Fruit fly (Drosophila melanogaster) whole organism, embryonic: ENCODE results near the gene CG31459.

ENCODE experiments used
- Ada2b ChIP-seq: fragments of 200-800 bp; sonication (Bioruptor generic); IDR thresholded peaks from 2 replicates; pipeline ENCODE4 v1.3.6; 2022; ENCODE audit warnings: missing biosample characterization, missing genetic modification characterization
- Atf-2 ChIP-seq: fragments of 200-800 bp; sonication (Bioruptor generic); optimal IDR thresholded peaks from 2 replicates; lab custom pipeline; 2016; ENCODE audit warnings: missing biosample characterization, missing genetic modification characterization
- CG10543 ChIP-seq: fragments of 200-800 bp; sonication (Bioruptor generic); optimal IDR thresholded peaks from 3 replicates; lab custom pipeline; 2017; ENCODE audit warnings: missing biosample characterization, mild to moderate bottlenecking, missing genetic modification characterization, moderate library complexity
- CG11456 ChIP-seq: fragments of 200-800 bp; sonication (Bioruptor generic); IDR thresholded peaks from 3 replicates; pipeline ENCODE4 v1.3.6; 2022; ENCODE audit warnings: missing biosample characterization, missing genetic modification characterization
- CG14441 ChIP-seq: fragments of 200-800 bp; sonication (Bioruptor generic); IDR thresholded peaks from 2 replicates; pipeline ENCODE4 v1.3.6; 2022; ENCODE audit warnings: missing biosample characterization, missing genetic modification characterization
- CG15011 ChIP-seq: fragments of 200-800 bp; sonication (Bioruptor generic); optimal IDR thresholded peaks from 3 replicates; lab custom pipeline; 2018; ENCODE audit warnings: missing biosample characterization, mild to moderate bottlenecking, missing genetic modification characterization
- CG15696 ChIP-seq: fragments of 200-800 bp; sonication (Bioruptor generic); optimal IDR thresholded peaks from 2 replicates; lab custom pipeline; 2019; ENCODE audit warnings: missing biosample characterization, mild to moderate bottlenecking, missing genetic modification characterization, moderate library complexity
- CG1647 ChIP-seq: fragments of 200-800 bp; sonication (Bioruptor generic); optimal IDR thresholded peaks from 3 replicates; lab custom pipeline; 2016; ENCODE audit warnings: missing biosample characterization, missing genetic modification characterization
- CG16779 ChIP-seq: fragments of 200-800 bp; sonication (Bioruptor generic); IDR thresholded peaks from 2 replicates; pipeline ENCODE4 v1.3.6; 2022; ENCODE audit warnings: missing biosample characterization, missing genetic modification characterization
- CG16815 ChIP-seq: fragments of 200-800 bp; sonication (Bioruptor generic); optimal IDR thresholded peaks from 3 replicates; lab custom pipeline; 2017; ENCODE audit warnings: missing biosample characterization, mild to moderate bottlenecking, missing genetic modification characterization
- CG17802 ChIP-seq: fragments of 200-800 bp; sonication (Bioruptor generic); optimal IDR thresholded peaks from 2 replicates; lab custom pipeline; 2018; ENCODE audit warnings: missing biosample characterization, mild to moderate bottlenecking, missing genetic modification characterization, moderate library complexity
- CG18599 ChIP-seq: fragments of 200-800 bp; sonication (Bioruptor generic); optimal IDR thresholded peaks from 3 replicates; lab custom pipeline; 2017; ENCODE audit warnings: missing biosample characterization, missing genetic modification characterization, mild to moderate bottlenecking, moderate library complexity, missing genetic modification reagents
- CG2202 ChIP-seq: fragments of 200-800 bp; sonication (Bioruptor generic); optimal IDR thresholded peaks from 2 replicates; lab custom pipeline; 2018; ENCODE audit warnings: missing biosample characterization, mild to moderate bottlenecking, missing genetic modification characterization
- CG3065 ChIP-seq: fragments of 200-800 bp; sonication (Bioruptor generic); optimal IDR thresholded peaks from 2 replicates; lab custom pipeline; 2016; ENCODE audit warnings: missing biosample characterization, missing genetic modification characterization
- CG3281 ChIP-seq: fragments of 200-800 bp; sonication (Bioruptor generic); optimal IDR thresholded peaks from 3 replicates; lab custom pipeline; 2017; ENCODE audit warnings: missing biosample characterization, mild to moderate bottlenecking, missing genetic modification characterization
- CG6175 ChIP-seq: fragments of 200-800 bp; sonication (Bioruptor generic); IDR thresholded peaks from 3 replicates; pipeline ENCODE4 v1.3.6; 2022; ENCODE audit warnings: missing biosample characterization, missing genetic modification characterization
- CG7928 ChIP-seq: fragments of 200-800 bp; sonication (Bioruptor generic); optimal IDR thresholded peaks from 2 replicates; lab custom pipeline; 2017; ENCODE audit warnings: missing biosample characterization, mild to moderate bottlenecking, missing genetic modification characterization
- CG8388 ChIP-seq: fragments of 200-800 bp; sonication (Bioruptor generic); optimal IDR thresholded peaks from 2 replicates; lab custom pipeline; 2019; ENCODE audit warnings: missing biosample characterization, mild to moderate bottlenecking, missing genetic modification characterization, moderate library complexity
- CG8765 ChIP-seq: fragments of 200-800 bp; sonication (Bioruptor generic); IDR thresholded peaks from 2 replicates; pipeline ENCODE4 v1.3.6; 2022; ENCODE audit warnings: missing biosample characterization, missing genetic modification characterization
- CTCF ChIP-seq: fragments of 200-800 bp; sonication (Bioruptor generic); optimal IDR thresholded peaks from 2 replicates; lab custom pipeline; 2017; ENCODE audit warnings: missing biosample characterization, mild to moderate bottlenecking, missing genetic modification characterization, moderate library complexity
- Deaf1 ChIP-seq: fragments of 200-800 bp; optimal IDR thresholded peaks from 3 replicates; lab custom pipeline; 2019; ENCODE audit warnings: missing biosample characterization, mild to moderate bottlenecking, missing genetic modification characterization, moderate library complexity
- HLH3B ChIP-seq: fragments of 200-800 bp; sonication (Bioruptor generic); IDR thresholded peaks from 2 replicates; pipeline ENCODE4 v1.3.6; 2022; ENCODE audit warnings: missing biosample characterization, missing genetic modification characterization
- HLH4C ChIP-seq: fragments of 200-800 bp; sonication (Bioruptor generic); IDR thresholded peaks from 3 replicates; pipeline ENCODE4 v1.3.6; 2022; ENCODE audit warnings: missing biosample characterization, missing genetic modification characterization; ENCODE audit not compliant: partially characterized antibody
- Hey ChIP-seq: fragments of 200-800 bp; sonication (Bioruptor generic); optimal IDR thresholded peaks from 3 replicates; lab custom pipeline; 2018; ENCODE audit warnings: missing biosample characterization, mild to moderate bottlenecking, missing genetic modification characterization
- Neu2 ChIP-seq: fragments of 200-800 bp; sonication (Bioruptor generic); optimal IDR thresholded peaks from 3 replicates; lab custom pipeline; 2016; ENCODE audit warnings: missing biosample characterization, missing genetic modification characterization, borderline replicate concordance
- Nf-YB ChIP-seq: fragments of 200-800 bp; sonication (Bioruptor generic); optimal IDR thresholded peaks from 3 replicates; lab custom pipeline; 2019; ENCODE audit warnings: missing biosample characterization, mild to moderate bottlenecking, missing genetic modification characterization, moderate library complexity
- Oaz ChIP-seq: fragments of 200-800 bp; sonication (Bioruptor generic); IDR thresholded peaks from 2 replicates; pipeline ENCODE4 v1.3.6; 2022; ENCODE audit warnings: missing biosample characterization, missing genetic modification characterization
- Sry-β ChIP-seq: fragments of 200-800 bp; sonication (Bioruptor generic); optimal IDR thresholded peaks from 2 replicates; lab custom pipeline; 2018; ENCODE audit warnings: missing biosample characterization, mild to moderate bottlenecking, missing genetic modification characterization, moderate library complexity
- Trl ChIP-seq, 3 experiments: fragments of >200 bp in 2 of 3; fragments of 200-800 bp in 1 of 3; sonication (Bioruptor generic) in 1 of 3; optimal IDR thresholded peaks; 2 replicates in 1 of 3; 3 replicates in 2 of 3; lab custom pipeline; 2016 to 2017; ENCODE audit warnings: missing biosample characterization in 1 of 3, missing genetic modification characterization in 1 of 3
- Xbp1 ChIP-seq: fragments of 200-800 bp; sonication (Bioruptor generic); optimal IDR thresholded peaks from 3 replicates; lab custom pipeline; 2016; ENCODE audit warnings: missing biosample characterization, mild to moderate bottlenecking, missing genetic modification characterization
- ac ChIP-seq: fragments of 200-800 bp; sonication (Bioruptor generic); optimal IDR thresholded peaks from 3 replicates; lab custom pipeline; 2017; ENCODE audit warnings: missing biosample characterization, mild to moderate bottlenecking, missing genetic modification characterization
- amos ChIP-seq: fragments of 200-800 bp; sonication (Bioruptor generic); IDR thresholded peaks from 2 replicates; pipeline ENCODE4 v1.3.6; 2022; ENCODE audit warnings: missing biosample characterization, missing genetic modification characterization; ENCODE audit not compliant: partially characterized antibody
- chn ChIP-seq: fragments of 200-800 bp; sonication (Bioruptor generic); optimal IDR thresholded peaks from 2 replicates; lab custom pipeline; 2016; ENCODE audit warnings: missing biosample characterization, missing genetic modification characterization
- ems ChIP-seq: fragments of 200-800 bp; sonication (Bioruptor generic); optimal IDR thresholded peaks from 3 replicates; lab custom pipeline; 2016; ENCODE audit warnings: missing biosample characterization, missing genetic modification characterization
- ewg ChIP-seq: fragments of 200-800 bp; sonication (Bioruptor generic); optimal IDR thresholded peaks from 3 replicates; lab custom pipeline; 2017; ENCODE audit warnings: mild to moderate bottlenecking, missing biosample characterization, missing genetic modification reagents, missing genetic modification characterization
- fru ChIP-seq: fragments of >200 bp; optimal IDR thresholded peaks from 2 replicates; lab custom pipeline; 2017
- gcm ChIP-seq: fragments of 200-800 bp; sonication (Bioruptor generic); optimal IDR thresholded peaks from 2 replicates; lab custom pipeline; 2019; ENCODE audit warnings: missing biosample characterization, mild to moderate bottlenecking, missing genetic modification characterization, moderate library complexity
- gro ChIP-seq: fragments of 200-800 bp; sonication (Bioruptor generic); optimal IDR thresholded peaks from 2 replicates; lab custom pipeline; 2016; ENCODE audit warnings: missing biosample characterization, missing genetic modification characterization
- gsb ChIP-seq: fragments of 200-800 bp; sonication (Bioruptor generic); IDR thresholded peaks from 2 replicates; pipeline ENCODE4 v1.3.6; 2022; ENCODE audit warnings: missing biosample characterization, missing genetic modification characterization
- ken ChIP-seq: fragments of 200-800 bp; sonication (Bioruptor generic); IDR thresholded peaks from 3 replicates; pipeline ENCODE4 v1.3.6; 2022; ENCODE audit warnings: missing biosample characterization, missing genetic modification characterization
- lov ChIP-seq, 2 experiments: fragments of 200-800 bp in 1 of 2; fragments of >200 bp in 1 of 2; sonication (Bioruptor generic) in 1 of 2; IDR thresholded peaks in 1 of 2; optimal IDR thresholded peaks in 1 of 2; 2 replicates in 1 of 2; 3 replicates in 1 of 2; pipeline versions ENCODE4 v1.3.6 to Lab custom; 2017 to 2022; ENCODE audit warnings: missing biosample characterization in 1 of 2, missing genetic modification characterization in 1 of 2
- luna ChIP-seq: fragments of 200-800 bp; sonication (Bioruptor generic); optimal IDR thresholded peaks from 2 replicates; lab custom pipeline; 2016; ENCODE audit warnings: missing biosample characterization, missing genetic modification characterization
- stwl ChIP-seq: fragments of 200-800 bp; sonication (Bioruptor generic); optimal IDR thresholded peaks from 3 replicates; lab custom pipeline; 2018; ENCODE audit warnings: missing biosample characterization, mild to moderate bottlenecking, missing genetic modification characterization, moderate library complexity
- tap ChIP-seq: fragments of 200-800 bp; optimal IDR thresholded peaks from 3 replicates; lab custom pipeline; 2019; ENCODE audit warnings: missing biosample characterization, mild to moderate bottlenecking, missing genetic modification characterization, moderate library complexity
- tll ChIP-seq, 2 experiments: fragments of 200-800 bp in 1 of 2; fragments of >200 bp in 1 of 2; sonication (Bioruptor generic) in 1 of 2; optimal IDR thresholded peaks; 2 replicates each; lab custom pipeline; 2017 to 2019; ENCODE audit warnings: missing biosample characterization in 2 of 2, missing genetic modification characterization in 2 of 2, mild to moderate bottlenecking in 1 of 2, moderate library complexity in 1 of 2
- unpg ChIP-seq: fragments of 200-800 bp; sonication (Bioruptor generic); optimal IDR thresholded peaks from 3 replicates; lab custom pipeline; 2018; ENCODE audit warnings: missing biosample characterization, mild to moderate bottlenecking, missing genetic modification characterization, moderate library complexity
- vvl ChIP-seq: fragments of 200-800 bp; sonication (Bioruptor generic); IDR thresholded peaks from 2 replicates; pipeline ENCODE4 v1.3.6; 2022; ENCODE audit warnings: missing biosample characterization, missing genetic modification characterization
- wdn ChIP-seq: fragments of 200-800 bp; sonication (Bioruptor generic); IDR thresholded peaks from 2 replicates; pipeline ENCODE4 v1.3.6; 2022; ENCODE audit warnings: missing biosample characterization, missing genetic modification characterization
- zen2 ChIP-seq: fragments of 200-800 bp; sonication (Bioruptor generic); IDR thresholded peaks from 3 replicates; pipeline ENCODE4 v1.3.6; 2022; ENCODE audit warnings: missing biosample characterization, missing genetic modification characterization; ENCODE audit not compliant: partially characterized antibody

CG31459 gene

DNA sequence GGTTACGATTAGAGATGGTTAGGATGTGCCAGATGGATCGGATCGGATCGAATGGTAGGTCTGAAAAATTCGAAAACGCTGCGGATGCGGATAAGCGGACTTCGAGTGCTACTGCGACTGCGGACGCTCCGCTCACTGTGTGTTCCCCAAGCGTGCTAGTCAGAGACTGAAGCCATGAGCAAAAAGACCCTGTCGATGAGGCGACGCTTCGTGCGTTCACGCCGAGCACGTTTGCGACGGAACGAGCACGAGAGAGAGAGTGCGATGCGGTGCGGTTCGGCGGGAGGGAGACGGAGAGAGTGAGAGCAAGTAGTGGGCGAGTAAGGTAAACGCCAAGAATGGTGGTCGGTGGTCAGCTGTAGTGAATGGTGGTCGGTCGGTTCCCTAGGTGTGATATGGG lies 4.0 kb upstream of the CG31459 start, which contains the start of gene bnl (continued):
- TF ChIP-seq CG8765 (GFP tag; lab: Robert Waterston, UW) (0 out of 2 replicates have a peak, but pooled peaks have one; percentile 19), amos (peak; percentile 62), ewg (peak; percentile 11), Ada2b (GFP tag; lab: Robert Waterston, UW) (0 out of 2 replicates have a peak, but pooled peaks have one; percentile 18), ems (GFP tag; lab: Kevin White, UChicago) (peak; percentile 55), unpg (GFP tag; lab: Kevin White, UChicago) (peak; percentile 53), Atf-2 (peak; percentile 31), fru (lab: Kevin White, UChicago) (no peak), CG6175 (0 out of 3 replicates have a peak, but pooled peaks have one; percentile 40), CG11456 (no peak), Xbp1 (peak; percentile 16), CG3281 (peak; percentile 64), wdn (peak; percentile 19; the same call in 1 of the 2 replicates), HLH4C (peak; percentile 58; the same call in 1 of the 3 replicates), CG17802 (no peak), CG10543 (GFP tag; lab: Kevin White, UChicago) (peak; percentile 69), vvl (GFP tag; lab: Robert Waterston, UW) (peak; percentile 70; the same call in 1 of the 2 replicates), tll (GFP tag; optimal IDR thresholded peaks at IDR 0.05; lab: Kevin White, UChicago) (peak in 1 of 2 experiments; percentile 24), Nf-YB (GFP tag; lab: Kevin White, UChicago) (peak; percentile 73), zen2 (peak; percentile 70; the same call in 2 of the 3 replicates), CG14441 (GFP tag; lab: Robert Waterston, UW) (peak; percentile 27; the same call in 1 of the 2 replicates), Sry-β (GFP tag; lab: Kevin White, UChicago) (no peak), Deaf1 (tag; lab: Kevin White, UChicago) (peak; percentile 100), CG3065 (no peak), stwl (tag; lab: Kevin White, UChicago) (peak; percentile 50), CG2202 (tag; lab: Kevin White, UChicago) (no peak), CG8388 (GFP tag; lab: Kevin White, UChicago) (peak; percentile 12), tap (tag; lab: Kevin White, UChicago) (peak; percentile 43), CG1647 (GFP tag; lab: Kevin White, UChicago) (peak; percentile 50), CG18599 (GFP tag; lab: Kevin White, UChicago) (peak; percentile 54), gro (peak; percentile 66), ken (peak; percentile 40; the same call in 1 of the 3 replicates), CG16779 (GFP tag; lab: Robert Waterston, UW) (0 out of 2 replicates have a peak, but pooled peaks have one; percentile 64), HLH3B (GFP tag; lab: Robert Waterston, UW) (no peak; the same call in 1 of the 2 replicates), CG7928 (GFP tag; lab: Kevin White, UChicago) (no peak), Neu2 (GFP tag; lab: Kevin White, UChicago) (peak; percentile 21), Trl (optimal IDR thresholded peaks at IDR 0.05; lab: Kevin White, UChicago) (peak; percentile 75 to 79), Trl (GFP tag; optimal IDR thresholded peaks at IDR 0.05; lab: Kevin White, UChicago) (peak; percentile 55), Hey (peak; percentile 31), gcm (GFP tag; lab: Kevin White, UChicago) (peak; percentile 77), CG15011 (GFP tag; lab: Kevin White, UChicago) (no peak), gsb (peak; percentile 51; the same call in 1 of the 2 replicates), luna (GFP tag; lab: Kevin White, UChicago) (peak; percentile 5), ac (GFP tag; lab: Kevin White, UChicago) (peak; percentile 44), CG15696 (tag; lab: Kevin White, UChicago) (no peak), CTCF (GFP tag; lab: Kevin White, UChicago) (no peak), lov (optimal IDR thresholded peaks at IDR 0.05; lab: Kevin White, UChicago) (no peak), lov (GFP tag; IDR thresholded peaks at IDR 0.05; lab: Robert Waterston, UW) (peak; percentile 53; the same call in 2 of the 3 replicates), Oaz (GFP tag; lab: Robert Waterston, UW) (0 out of 2 replicates have a peak, but pooled peaks have one; percentile 28), chn (GFP tag; lab: Kevin White, UChicago) (peak; percentile 35), CG16815 (GFP tag; lab: Kevin White, UChicago) (no peak)
